Worm (Caenorhabditis elegans) whole organism, young adult: ENCODE measurements around the gene F26G1.2.

ENCODE experiments used
- B0019.2 ChIP-seq: fragments of 200-800 bp; sonication (Bioruptor generic); conservative IDR thresholded peaks from 2 replicates; pipeline ENCODE4 v1.3.6; 2022; ENCODE audit warnings: missing genetic modification reagents, missing genetic modification characterization, missing compliant biosample characterization
- C06A6.2 ChIP-seq: fragments of 200-800 bp; sonication (Bioruptor generic); conservative IDR thresholded peaks from 2 replicates; pipeline ENCODE4 v1.3.6; 2022; ENCODE audit warnings: missing genetic modification characterization, missing compliant biosample characterization
- F33H1.4 ChIP-seq: fragments of 200-800 bp; sonication (Bioruptor generic); IDR thresholded peaks from 2 replicates; pipeline ENCODE4 v1.3.6; 2022; ENCODE audit warnings: missing genetic modification reagents, missing genetic modification characterization, missing compliant biosample characterization
- F37B4.10 ChIP-seq: fragments of 200-800 bp; sonication (Bioruptor generic); IDR thresholded peaks from 2 replicates; pipeline ENCODE4 v1.3.6; 2022; ENCODE audit warnings: missing genetic modification characterization, missing compliant biosample characterization
- F49E8.2 ChIP-seq: sonication (generic microtip); optimal IDR thresholded peaks from 3 replicates; lab custom pipeline; 2017; ENCODE audit warnings: missing genetic modification characterization, mild to moderate bottlenecking, missing compliant biosample characterization, antibody characterized with exemption, moderate library complexity; ENCODE audit not compliant: insufficient read depth
- F52B5.7 ChIP-seq: sonication (generic microtip); optimal IDR thresholded peaks from 2 replicates; lab custom pipeline; 2016; ENCODE audit warnings: mild to moderate bottlenecking, missing genetic modification characterization, missing compliant biosample characterization
- F57A8.1 ChIP-seq: fragments of 200-800 bp; sonication (Bioruptor generic); optimal IDR thresholded peaks from 2 replicates; lab custom pipeline; 2018; ENCODE audit warnings: mild to moderate bottlenecking, missing genetic modification characterization, moderate library complexity, missing compliant biosample characterization
- Y67H2A.10 ChIP-seq: fragments of 200-800 bp; sonication (Bioruptor generic); conservative IDR thresholded peaks from 2 replicates; pipeline ENCODE4 v1.3.6; 2022; ENCODE audit warnings: missing genetic modification reagents, missing genetic modification characterization, missing compliant biosample characterization
- aptf-2 ChIP-seq: fragments of 200-800 bp; sonication (Bioruptor generic); conservative IDR thresholded peaks from 2 replicates; pipeline ENCODE4 v1.3.6; 2022; ENCODE audit warnings: missing genetic modification reagents, missing genetic modification characterization, missing compliant biosample characterization
- atf-7 ChIP-seq: sonication (generic microtip); optimal IDR thresholded peaks from 2 replicates; lab custom pipeline; 2017; ENCODE audit warnings: mild to moderate bottlenecking, missing genetic modification characterization, missing compliant biosample characterization
- attf-6 ChIP-seq: fragments of 200-800 bp; sonication (Bioruptor generic); IDR thresholded peaks from 2 replicates; pipeline ENCODE4 v1.3.6; 2022; ENCODE audit warnings: missing genetic modification reagents, missing genetic modification characterization, missing compliant biosample characterization
- cebp-2 ChIP-seq: fragments of 200-800 bp; sonication (Bioruptor generic); IDR thresholded peaks from 2 replicates; pipeline ENCODE4 v1.3.6; 2022; ENCODE audit warnings: missing genetic modification characterization, missing compliant biosample characterization
- ceh-40 ChIP-seq: fragments of 200-800 bp; sonication (Bioruptor generic); IDR thresholded peaks from 2 replicates; pipeline ENCODE4 v1.3.6; 2022; ENCODE audit warnings: missing genetic modification characterization, missing compliant biosample characterization
- ceh-58 ChIP-seq: fragments of 200-800 bp; sonication (Bioruptor generic); IDR thresholded peaks from 2 replicates; pipeline ENCODE4 v1.3.6; 2022; ENCODE audit warnings: missing genetic modification characterization, missing compliant biosample characterization
- chd-7 ChIP-seq: sonication (generic microtip); optimal IDR thresholded peaks from 2 replicates; lab custom pipeline; 2016; ENCODE audit warnings: mild to moderate bottlenecking, missing genetic modification characterization, moderate library complexity, missing compliant biosample characterization
- dpff-1 ChIP-seq: sonication (generic microtip); optimal IDR thresholded peaks from 2 replicates; lab custom pipeline; 2017; ENCODE audit warnings: mild to moderate bottlenecking, missing genetic modification characterization, missing compliant biosample characterization
- efl-1 ChIP-seq: fragments of 150-350 bp; optimal IDR thresholded peaks from 2 replicates; lab custom pipeline; 2014; ENCODE audit warnings: missing biosample characterization, missing genetic modification reagents, missing genetic modification characterization
- fkh-3 ChIP-seq: sonication (generic microtip); optimal IDR thresholded peaks from 2 replicates; lab custom pipeline; 2016; ENCODE audit warnings: mild to moderate bottlenecking, missing genetic modification characterization, missing compliant biosample characterization
- hmg-1.2 ChIP-seq: fragments of 200-800 bp; sonication (Bioruptor generic); IDR thresholded peaks from 2 replicates; pipeline ENCODE4 v1.3.6; 2022; ENCODE audit warnings: missing genetic modification reagents, missing genetic modification characterization, missing compliant biosample characterization
- hrde-1 ChIP-seq: sonication (generic microtip); optimal IDR thresholded peaks from 2 replicates; lab custom pipeline; 2016; ENCODE audit warnings: missing genetic modification characterization, mild to moderate bottlenecking, missing compliant biosample characterization, moderate library complexity, missing genotype, missing genetic modification reagents, borderline replicate concordance
- hsf-1 ChIP-seq: fragments of 200-800 bp; sonication (Bioruptor generic); IDR thresholded peaks from 2 replicates; pipeline ENCODE4 v1.3.6; 2022; ENCODE audit warnings: missing genetic modification reagents, missing genetic modification characterization, missing compliant biosample characterization
- lag-1 ChIP-seq: fragments of 200-800 bp; sonication (Bioruptor generic); IDR thresholded peaks from 2 replicates; pipeline ENCODE4 v1.3.6; 2022; ENCODE audit warnings: missing genetic modification reagents, missing genetic modification characterization, missing compliant biosample characterization
- let-526 ChIP-seq: fragments of 200-800 bp; sonication (Bioruptor generic); IDR thresholded peaks from 2 replicates; pipeline ENCODE4 v1.3.6; 2022; ENCODE audit warnings: missing genetic modification reagents, missing genetic modification characterization, missing compliant biosample characterization
- lin-54 ChIP-seq: fragments of 200-800 bp; sonication (Bioruptor generic); optimal IDR thresholded peaks from 2 replicates; lab custom pipeline; 2018; ENCODE audit warnings: mild to moderate bottlenecking, missing genetic modification characterization, missing compliant biosample characterization
- lir-1 ChIP-seq: fragments of 200-800 bp; sonication (Bioruptor generic); conservative IDR thresholded peaks from 2 replicates; pipeline ENCODE4 v1.3.6; 2022; ENCODE audit warnings: missing genetic modification reagents, missing genetic modification characterization, missing compliant biosample characterization
- lsy-27 ChIP-seq: sonication (generic microtip); optimal IDR thresholded peaks from 2 replicates; lab custom pipeline; 2017; ENCODE audit warnings: missing genetic modification characterization, mild to moderate bottlenecking, missing compliant biosample characterization, antibody characterized with exemption, missing genotype, borderline replicate concordance; ENCODE audit not compliant: insufficient read depth
- madf-3 ChIP-seq: fragments of 200-800 bp; sonication (Bioruptor generic); IDR thresholded peaks from 2 replicates; pipeline ENCODE4 v1.3.6; 2022; ENCODE audit warnings: missing genetic modification reagents, missing genetic modification characterization, missing compliant biosample characterization
- mes-4 ChIP-seq: sonication (generic microtip); optimal IDR thresholded peaks from 2 replicates; lab custom pipeline; 2016; ENCODE audit warnings: missing genotype, missing genetic modification characterization, missing compliant biosample characterization
- mxl-1 ChIP-seq: sonication (generic microtip); optimal IDR thresholded peaks from 2 replicates; lab custom pipeline; 2016; ENCODE audit warnings: missing genetic modification characterization, missing compliant biosample characterization
- nhr-27 ChIP-seq: fragments of 200-800 bp; sonication (Bioruptor generic); optimal IDR thresholded peaks from 2 replicates; lab custom pipeline; 2018; ENCODE audit warnings: mild to moderate bottlenecking, missing genetic modification characterization, moderate library complexity, missing compliant biosample characterization
- snpc-1.1 ChIP-seq: sonication (generic microtip); optimal IDR thresholded peaks from 2 replicates; lab custom pipeline; 2017; ENCODE audit warnings: missing genetic modification characterization, mild to moderate bottlenecking, missing compliant biosample characterization, antibody characterized with exemption, moderate library complexity, missing genotype, missing genetic modification reagents; ENCODE audit not compliant: insufficient read depth
- snpc-4 ChIP-seq, 5 experiments: fragments of 150-350 bp in 1 of 5; sonication (generic microtip) in 4 of 5; optimal IDR thresholded peaks; 2 replicates each; lab custom pipeline; 2014 to 2018; ENCODE audit warnings: missing genetic modification characterization in 5 of 5, missing biosample characterization in 3 of 5, antibody characterized with exemption in 2 of 5, mild to moderate bottlenecking in 2 of 5, missing compliant biosample characterization in 2 of 5, missing genotype in 2 of 5, moderate library complexity in 2 of 5, missing genetic modification reagents in 1 of 5
- tbp1 ChIP-seq: fragments of 200-800 bp; sonication (Bioruptor generic); optimal IDR thresholded peaks from 2 replicates; lab custom pipeline; 2018; ENCODE audit warnings: mild to moderate bottlenecking, missing genetic modification characterization, missing compliant biosample characterization
- tlf-1 ChIP-seq: fragments of 200-800 bp; sonication (Bioruptor generic); optimal IDR thresholded peaks from 2 replicates; lab custom pipeline; 2018; ENCODE audit warnings: mild to moderate bottlenecking, missing genetic modification characterization, missing compliant biosample characterization
- ztf-26 ChIP-seq: sonication (generic microtip); optimal IDR thresholded peaks from 2 replicates; lab custom pipeline; 2017; ENCODE audit warnings: missing genetic modification characterization, missing compliant biosample characterization
- ztf-6 ChIP-seq: fragments of 200-800 bp; sonication (Bioruptor generic); IDR thresholded peaks from 2 replicates; pipeline ENCODE4 v1.3.6; 2022; ENCODE audit warnings: missing genetic modification reagents, missing genetic modification characterization, missing compliant biosample characterization

The F26G1.2 gene

ce11 chrII:4728687-4729086 lies 34.2 kb upstream of the F26G1.2 start (continued):
- no peak for TF ChIP-seq F33H1.4 (GFP tag; lab: Robert Waterston, UW)
- no peak for TF ChIP-seq mes-4 (tag; lab: Kevin White, UChicago)
- no peak for TF ChIP-seq lin-54 (GFP tag; lab: Kevin White, UChicago)
- no peak for TF ChIP-seq cebp-2 (GFP tag; lab: Robert Waterston, UW)
- no peak for TF ChIP-seq snpc-4 (GFP tag; optimal IDR thresholded peaks at IDR 0.05; lab: Kevin White, UChicago)
- no peak for TF ChIP-seq snpc-4 (tag; optimal IDR thresholded peaks at IDR 0.05; lab: Kevin White, UChicago)
- no peak for TF ChIP-seq snpc-1.1 (tag; lab: Kevin White, UChicago)
- TF ChIP-seq tlf-1: peak; percentile 8
- TF ChIP-seq lir-1 (GFP tag; lab: Robert Waterston, UW): no peak
- no peak for TF ChIP-seq ztf-6 (GFP tag; lab: Robert Waterston, UW)
- TF ChIP-seq tbp1: peak; percentile 19
- TF ChIP-seq hmg-1.2 (GFP tag; lab: Robert Waterston, UW): peak; percentile 53; the same call in 1 of the 2 replicates
- no peak for TF ChIP-seq mxl-1 (tag; lab: Kevin White, UChicago)
- no peak for TF ChIP-seq fkh-3 (tag; lab: Kevin White, UChicago)

ce11 chrII:4729733-4730132 lies 33.1 kb upstream of the F26G1.2 start, which contains the start of gene F41C3.7:
Gene F41C3.7, plus strand, starts transcription at chrII:4730033.
- no peak for TF ChIP-seq mxl-1 (tag; lab: Kevin White, UChicago)
- TF ChIP-seq Y67H2A.10 (GFP tag; lab: Robert Waterston, UW): no peak
- TF ChIP-seq efl-1: no peak
- TF ChIP-seq hsf-1: no peak
- TF ChIP-seq F37B4.10 (GFP tag; lab: Robert Waterston, UW): no peak
- TF ChIP-seq nhr-27 (tag; lab: Kevin White, UChicago): no peak

ce11 chrII:4733848-4734247 lies 29.0 kb upstream of the F26G1.2 start, which contains the start of gene F41C3.11:
Gene F41C3.11, minus strand, starts transcription at chrII:4733948.
- TF ChIP-seq hrde-1 (tag; lab: Kevin White, UChicago) (no peak), F49E8.2 (tag; lab: Kevin White, UChicago) (no peak), madf-3 (GFP tag; lab: Robert Waterston, UW) (no peak), ceh-58 (no peak), lag-1 (GFP tag; lab: Robert Waterston, UW) (no peak), chd-7 (tag; lab: Kevin White, UChicago) (no peak), ztf-26 (no peak), let-526 (GFP tag; lab: Robert Waterston, UW) (no peak), dpff-1 (tag; lab: Kevin White, UChicago) (no peak), ceh-40 (no peak), lsy-27 (no peak), lir-1 (GFP tag; lab: Robert Waterston, UW) (no peak), F57A8.1 (GFP tag; lab: Kevin White, UChicago) (no peak), F52B5.7 (tag; lab: Kevin White, UChicago) (no peak), attf-6 (GFP tag; lab: Robert Waterston, UW) (no peak), C06A6.2 (no peak), tlf-1 (no peak), aptf-2 (GFP tag; lab: Robert Waterston, UW) (no peak), B0019.2 (GFP tag; lab: Robert Waterston, UW) (no peak), atf-7 (tag; lab: Kevin White, UChicago) (no peak)
